Worm (Caenorhabditis elegans) whole organism, L2 larva: ENCODE data around the gene Y66C5A.2.

Experiments
- C34F6.9 ChIP-seq: fragments of 150-350 bp; optimal IDR thresholded peaks from 2 replicates; lab custom pipeline; 2014; ENCODE audit warnings: missing biosample characterization, missing genetic modification characterization
- F13H6.1 ChIP-seq: sonication (generic microtip); optimal IDR thresholded peaks from 2 replicates; lab custom pipeline; 2016; ENCODE audit warnings: missing genetic modification characterization, missing compliant biosample characterization
- Y55F3AM.14 ChIP-seq: fragments of 200-800 bp; sonication (Bioruptor generic); optimal IDR thresholded peaks from 2 replicates; lab custom pipeline; 2018; ENCODE audit warnings: mild to moderate bottlenecking, missing genetic modification characterization, missing compliant biosample characterization
- ZK546.5 ChIP-seq: sonication (generic microtip); optimal IDR thresholded peaks from 2 replicates; lab custom pipeline; 2017; ENCODE audit warnings: missing biosample characterization, missing genetic modification characterization
- alr-1 ChIP-seq: fragments of 150-350 bp; optimal IDR thresholded peaks from 2 replicates; lab custom pipeline; 2014; ENCODE audit warnings: missing biosample characterization, missing genetic modification characterization
- aly-2 ChIP-seq: fragments of 150-350 bp; optimal IDR thresholded peaks from 2 replicates; lab custom pipeline; 2014; ENCODE audit warnings: missing biosample characterization, missing genetic modification characterization
- ama-1 ChIP-seq: fragments of 150-350 bp; optimal IDR thresholded peaks from 2 replicates; lab custom pipeline; 2018; ENCODE audit warnings: inconsistent platforms
- blmp-1 ChIP-seq: sonication (generic microtip); optimal IDR thresholded peaks from 2 replicates; lab custom pipeline; 2017; ENCODE audit warnings: missing genetic modification characterization, mild to moderate bottlenecking, missing compliant biosample characterization, antibody characterized with exemption, moderate library complexity; ENCODE audit not compliant: insufficient read depth
- ceh-16 ChIP-seq: fragments of 150-350 bp; optimal IDR thresholded peaks from 2 replicates; lab custom pipeline; 2014; ENCODE audit warnings: missing biosample characterization, missing genetic modification characterization
- ceh-82 ChIP-seq: fragments of 150-350 bp; optimal IDR thresholded peaks from 2 replicates; lab custom pipeline; 2014; ENCODE audit warnings: missing biosample characterization, missing genetic modification characterization
- crh-2 ChIP-seq: sonication (generic microtip); optimal IDR thresholded peaks from 2 replicates; lab custom pipeline; 2017; ENCODE audit warnings: missing biosample characterization, missing genetic modification characterization
- dmd-4 ChIP-seq: sonication (generic microtip); optimal IDR thresholded peaks from 2 replicates; lab custom pipeline; 2017; ENCODE audit warnings: missing biosample characterization, missing genetic modification characterization
- egl-27 ChIP-seq: sonication (generic microtip); optimal IDR thresholded peaks from 3 replicates; lab custom pipeline; 2017; ENCODE audit warnings: missing biosample characterization, missing genetic modification reagents, missing genetic modification characterization
- elt-1 ChIP-seq: fragments of 150-350 bp; optimal IDR thresholded peaks from 2 replicates; lab custom pipeline; 2014; ENCODE audit warnings: missing biosample characterization, missing genetic modification characterization
- elt-3 ChIP-seq: sonication (generic microtip); optimal IDR thresholded peaks from 2 replicates; lab custom pipeline; 2017; ENCODE audit warnings: missing biosample characterization, missing genetic modification characterization
- fos-1 ChIP-seq: fragments of 150-350 bp; optimal IDR thresholded peaks from 2 replicates; lab custom pipeline; 2014; ENCODE audit warnings: missing biosample characterization, missing genetic modification characterization
- gmeb-1 ChIP-seq: fragments of 150-350 bp; optimal IDR thresholded peaks from 2 replicates; lab custom pipeline; 2014; ENCODE audit warnings: missing biosample characterization, missing genetic modification characterization
- lin-11 ChIP-seq: fragments of 150-350 bp; sonication (generic microtip); optimal IDR thresholded peaks from 2 replicates; lab custom pipeline; 2014; ENCODE audit warnings: missing biosample characterization, missing genetic modification characterization, inconsistent platforms, mixed read lengths
- lin-13 ChIP-seq: fragments of 150-350 bp; optimal IDR thresholded peaks from 2 replicates; lab custom pipeline; 2014; ENCODE audit warnings: missing biosample characterization, missing genetic modification reagents, missing genetic modification characterization
- lin-39 ChIP-seq: fragments of 150-350 bp; optimal IDR thresholded peaks from 2 replicates; lab custom pipeline; 2014; ENCODE audit warnings: missing biosample characterization, missing genetic modification reagents, missing genetic modification characterization
- lsy-2 ChIP-seq, 2 experiments: fragments of 150-350 bp in 1 of 2; sonication (generic microtip) in 1 of 2; optimal IDR thresholded peaks; 2 replicates each; lab custom pipeline; 2014 to 2017; ENCODE audit warnings: missing biosample characterization in 2 of 2, missing genetic modification characterization in 2 of 2
- mab-5 ChIP-seq: fragments of 150-350 bp; optimal IDR thresholded peaks from 2 replicates; lab custom pipeline; 2014; ENCODE audit warnings: missing biosample characterization, missing genetic modification characterization
- mbf-1 ChIP-seq: sonication (generic microtip); optimal IDR thresholded peaks from 2 replicates; lab custom pipeline; 2017; ENCODE audit warnings: missing biosample characterization, missing genetic modification characterization
- mdl-1 ChIP-seq, 2 experiments: fragments of 150-350 bp in 1 of 2; sonication (generic microtip) in 1 of 2; optimal IDR thresholded peaks; 2 replicates each; lab custom pipeline; 2017; ENCODE audit warnings: missing biosample characterization in 2 of 2, missing genetic modification characterization in 2 of 2
- nhr-10 ChIP-seq: sonication (generic microtip); optimal IDR thresholded peaks from 2 replicates; lab custom pipeline; 2017; ENCODE audit warnings: missing biosample characterization, missing genetic modification characterization
- nhr-11 ChIP-seq: fragments of 150-350 bp; optimal IDR thresholded peaks from 2 replicates; lab custom pipeline; 2014; ENCODE audit warnings: missing biosample characterization, missing genetic modification characterization
- nhr-12 ChIP-seq: fragments of 150-350 bp; optimal IDR thresholded peaks from 2 replicates; lab custom pipeline; 2014; ENCODE audit warnings: missing biosample characterization, missing genetic modification characterization
- nhr-129 ChIP-seq: fragments of 150-350 bp; optimal IDR thresholded peaks from 2 replicates; lab custom pipeline; 2014; ENCODE audit warnings: missing biosample characterization, missing genetic modification characterization
- nhr-21 ChIP-seq: fragments of 150-350 bp; optimal IDR thresholded peaks from 2 replicates; lab custom pipeline; 2014; ENCODE audit warnings: missing biosample characterization, missing genetic modification characterization
- nhr-23 ChIP-seq: fragments of 150-350 bp; optimal IDR thresholded peaks from 2 replicates; lab custom pipeline; 2014; ENCODE audit warnings: missing biosample characterization, missing genetic modification reagents, missing genetic modification characterization
- nhr-237 ChIP-seq: fragments of 150-350 bp; optimal IDR thresholded peaks from 2 replicates; lab custom pipeline; 2014; ENCODE audit warnings: missing biosample characterization, missing genetic modification characterization
- nhr-25 ChIP-seq: fragments of 150-350 bp; sonication (generic microtip); optimal IDR thresholded peaks from 3 replicates; lab custom pipeline; 2014; ENCODE audit warnings: missing biosample characterization, missing genetic modification characterization
- nhr-6 ChIP-seq: fragments of 150-350 bp; optimal IDR thresholded peaks from 2 replicates; lab custom pipeline; 2014; ENCODE audit warnings: missing biosample characterization, missing genetic modification characterization
- nhr-77 ChIP-seq: fragments of 150-350 bp; optimal IDR thresholded peaks from 2 replicates; lab custom pipeline; 2014; ENCODE audit warnings: missing biosample characterization, missing genetic modification characterization
- sem-4 ChIP-seq: fragments of 150-350 bp; optimal IDR thresholded peaks from 2 replicates; lab custom pipeline; 2014; ENCODE audit warnings: missing biosample characterization, missing genetic modification reagents, missing genetic modification characterization
- skn-1 ChIP-seq: sonication (generic microtip); optimal IDR thresholded peaks from 2 replicates; lab custom pipeline; 2017; ENCODE audit warnings: missing biosample characterization, missing genetic modification characterization
- sma-3 ChIP-seq: sonication (generic microtip); optimal IDR thresholded peaks from 2 replicates; lab custom pipeline; 2016; ENCODE audit warnings: missing genetic modification reagents, missing genetic modification characterization, missing compliant biosample characterization
- sma-9 ChIP-seq, 2 experiments: fragments of 150-350 bp in 1 of 2; sonication (generic microtip) in 1 of 2; optimal IDR thresholded peaks; 2 replicates each; lab custom pipeline; 2014 to 2016; ENCODE audit warnings: missing genetic modification characterization in 2 of 2, mild to moderate bottlenecking in 1 of 2, missing biosample characterization in 1 of 2, missing compliant biosample characterization in 1 of 2, missing genetic modification reagents in 1 of 2, moderate library complexity in 1 of 2
- snpc-4 ChIP-seq: fragments of 150-350 bp; optimal IDR thresholded peaks from 2 replicates; lab custom pipeline; 2014; ENCODE audit warnings: missing biosample characterization, missing genetic modification characterization
- unc-39 ChIP-seq: fragments of 150-350 bp; optimal IDR thresholded peaks from 2 replicates; lab custom pipeline; 2014; ENCODE audit warnings: missing biosample characterization, missing genetic modification characterization
- unc-55 ChIP-seq: fragments of 150-350 bp; sonication (generic microtip); optimal IDR thresholded peaks from 3 replicates; lab custom pipeline; 2014; ENCODE audit warnings: missing biosample characterization, missing genetic modification reagents, missing genetic modification characterization
- unc-62 ChIP-seq: fragments of 150-350 bp; optimal IDR thresholded peaks from 2 replicates; lab custom pipeline; 2014; ENCODE audit warnings: missing biosample characterization, missing genetic modification reagents, missing genetic modification characterization
- zag-1 ChIP-seq: fragments of 150-350 bp; optimal IDR thresholded peaks from 2 replicates; lab custom pipeline; 2014; ENCODE audit warnings: missing biosample characterization, missing genetic modification characterization
- ztf-1 ChIP-seq: fragments of 200-800 bp; sonication (Bioruptor generic); conservative IDR thresholded peaks from 2 replicates; pipeline ENCODE4 v1.3.6; 2022; ENCODE audit warnings: missing genetic modification characterization, missing compliant biosample characterization
- ztf-11 ChIP-seq: sonication (generic microtip); optimal IDR thresholded peaks from 2 replicates; lab custom pipeline; 2017; ENCODE audit warnings: missing biosample characterization, missing genetic modification characterization
- ztf-4 ChIP-seq: fragments of 150-350 bp; optimal IDR thresholded peaks from 2 replicates; lab custom pipeline; 2014; ENCODE audit warnings: missing biosample characterization, missing genetic modification characterization

Y66C5A.2 gene

ce11 chrX:14478743-14479428, 18.4 kb downstream of the Y66C5A.2 start, which contains the start of gene M163.11:
TSS of gene M163.11 (plus strand) at chrX:14479378.
- TF ChIP-seq sma-9 (GFP tag; optimal IDR thresholded peaks at IDR 0.05; lab: Kevin White, UChicago) (peak; percentile 4), sma-9 (tag; optimal IDR thresholded peaks at IDR 0.05; lab: Kevin White, UChicago) (no peak), ceh-82 (tag; lab: Kevin White, UChicago) (no peak), nhr-129 (tag; lab: Kevin White, UChicago) (peak; percentile 1), nhr-12 (no peak), unc-55 (GFP tag; lab: Kevin White, UChicago) (no peak), F13H6.1 (tag; lab: Kevin White, UChicago) (peak; percentile 1), egl-27 (tag; lab: Kevin White, UChicago) (no peak), C34F6.9 (tag; lab: Kevin White, UChicago) (no peak), nhr-25 (no peak), lin-13 (GFP tag; lab: Kevin White, UChicago) (no peak), nhr-11 (tag; lab: Kevin White, UChicago) (no peak), gmeb-1 (peak; percentile 35), nhr-237 (tag; lab: Kevin White, UChicago) (no peak), sem-4 (tag; lab: Kevin White, UChicago) (no peak), nhr-10 (tag; lab: Kevin White, UChicago) (no peak), blmp-1 (tag; lab: Kevin White, UChicago) (no peak), lin-39 (tag; lab: Kevin White, UChicago) (no peak), ztf-4 (no peak), fos-1 (tag; lab: Kevin White, UChicago) (peak; percentile 12), crh-2 (peak; percentile 40), aly-2 (tag; lab: Kevin White, UChicago) (no peak), nhr-21 (tag; lab: Kevin White, UChicago) (peak; percentile 27), Y55F3AM.14 (no peak), sma-3 (GFP tag; lab: Kevin White, UChicago) (peak; percentile 57), lsy-2 (tag; optimal IDR thresholded peaks at IDR 0.05; lab: Kevin White, UChicago) (peak in 1 of 2 experiments; percentile 11)
- TF ChIP-seq, all 48 proteins: peak for 9

- TF ChIP-seq nhr-129 (tag; lab: Kevin White, UChicago) (peak; percentile 80), sma-9 (GFP tag; optimal IDR thresholded peaks at IDR 0.05; lab: Kevin White, UChicago) (peak; percentile 84), sma-9 (tag; optimal IDR thresholded peaks at IDR 0.05; lab: Kevin White, UChicago) (no peak), nhr-25 (peak; percentile 82), alr-1 (no peak), gmeb-1 (peak; percentile 79), nhr-6 (peak; percentile 48), C34F6.9 (tag; lab: Kevin White, UChicago) (peak; percentile 62), nhr-10 (tag; lab: Kevin White, UChicago) (no peak), fos-1 (tag; lab: Kevin White, UChicago) (peak; percentile 73), dmd-4 (tag; lab: Kevin White, UChicago) (no peak), lin-13 (GFP tag; lab: Kevin White, UChicago) (peak; percentile 89), elt-1 (tag; lab: Kevin White, UChicago) (no peak), zag-1 (tag; lab: Kevin White, UChicago) (peak; percentile 13), nhr-11 (tag; lab: Kevin White, UChicago) (no peak), nhr-12 (no peak), nhr-21 (tag; lab: Kevin White, UChicago) (peak; percentile 80), skn-1 (tag; lab: Kevin White, UChicago) (no peak), blmp-1 (tag; lab: Kevin White, UChicago) (peak; percentile 25), ztf-1 (GFP tag; lab: Robert Waterston, UW) (no peak), ZK546.5 (no peak), unc-62 (GFP tag; lab: Kevin White, UChicago) (no peak), unc-39 (no peak), nhr-77 (no peak), ceh-16 (peak; percentile 69), lin-11 (tag; lab: Kevin White, UChicago) (peak; percentile 84), mdl-1 (tag; optimal IDR thresholded peaks at IDR 0.05; lab: Kevin White, UChicago) (peak; percentile 0 to 48), mbf-1 (tag; lab: Kevin White, UChicago) (no peak), sem-4 (tag; lab: Kevin White, UChicago) (peak; percentile 59), Y55F3AM.14 (peak; percentile 8), mab-5 (tag; lab: Kevin White, UChicago) (peak; percentile 82), egl-27 (tag; lab: Kevin White, UChicago) (peak; percentile 77), ama-1 (lab: Kevin White, UChicago) (no peak), sma-3 (GFP tag; lab: Kevin White, UChicago) (peak; percentile 84), snpc-4 (tag; lab: Kevin White, UChicago) (peak; percentile 89), elt-3 (no peak), lin-39 (tag; lab: Kevin White, UChicago) (no peak), ztf-4 (peak; percentile 36), aly-2 (tag; lab: Kevin White, UChicago) (no peak), ztf-11 (tag; lab: Kevin White, UChicago) (no peak), lsy-2 (tag; optimal IDR thresholded peaks at IDR 0.05; lab: Kevin White, UChicago) (peak; percentile 58 to 84), nhr-237 (tag; lab: Kevin White, UChicago) (no peak), crh-2 (peak; percentile 85), unc-55 (GFP tag; lab: Kevin White, UChicago) (peak; percentile 79), ceh-82 (tag; lab: Kevin White, UChicago) (no peak), nhr-23 (tag; lab: Kevin White, UChicago) (no peak)
Observed at ce11 chrX:14480248-14480647, 19.7 kb downstream of the Y66C5A.2 start, which contains the start of gene gfi-3. TSS of gene gfi-3 (plus strand) at chrX:14480572.
